Worm (Caenorhabditis elegans) whole organism, mixed stage, embryonic: Measurements from ENCODE around the gene F21C10.18.

Experiments used
- blmp-1 ChIP-seq: fragments of 150-350 bp; optimal IDR thresholded peaks from 2 replicates; lab custom pipeline; 2014; ENCODE audit warnings: missing biosample characterization, missing genetic modification characterization
- ceh-43 ChIP-seq: fragments of 200-800 bp; sonication (Bioruptor generic); optimal IDR thresholded peaks from 2 replicates; lab custom pipeline; 2018; ENCODE audit warnings: mild to moderate bottlenecking, missing genetic modification characterization, moderate library complexity, missing compliant biosample characterization
- cnd-1 ChIP-seq: fragments of 200-800 bp; sonication (Bioruptor generic); optimal IDR thresholded peaks from 2 replicates; lab custom pipeline; 2018; ENCODE audit warnings: mild to moderate bottlenecking, missing genetic modification characterization, missing compliant biosample characterization
- hlh-1 ChIP-seq: fragments of 150-350 bp; optimal IDR thresholded peaks from 2 replicates; lab custom pipeline; 2014; ENCODE audit warnings: missing biosample characterization, missing genetic modification reagents, missing genetic modification characterization
- lin-13 ChIP-seq: fragments of 150-350 bp; optimal IDR thresholded peaks from 2 replicates; lab custom pipeline; 2014; ENCODE audit warnings: missing biosample characterization, missing genetic modification characterization
- lsy-2 ChIP-seq: fragments of 150-350 bp; optimal IDR thresholded peaks from 2 replicates; lab custom pipeline; 2014; ENCODE audit warnings: missing biosample characterization, missing genetic modification characterization
- mab-5 ChIP-seq: fragments of 150-350 bp; optimal IDR thresholded peaks from 2 replicates; lab custom pipeline; 2014; ENCODE audit warnings: missing biosample characterization, missing genetic modification characterization
- nhr-12 ChIP-seq: fragments of 150-350 bp; optimal IDR thresholded peaks from 2 replicates; lab custom pipeline; 2014; ENCODE audit warnings: missing biosample characterization, missing genetic modification characterization
- sem-2 ChIP-seq: fragments of 200-800 bp; sonication (Bioruptor generic); optimal IDR thresholded peaks from 2 replicates; lab custom pipeline; 2018; ENCODE audit warnings: mild to moderate bottlenecking, missing genetic modification characterization, missing compliant biosample characterization
- sptf-1 ChIP-seq: sonication (generic microtip); optimal IDR thresholded peaks from 2 replicates; lab custom pipeline; 2017; ENCODE audit warnings: mild to moderate bottlenecking, missing genetic modification characterization, moderate library complexity, missing compliant biosample characterization
- tbx-8 ChIP-seq: fragments of 200-800 bp; sonication (Bioruptor generic); optimal IDR thresholded peaks from 2 replicates; lab custom pipeline; 2018; ENCODE audit warnings: mild to moderate bottlenecking, missing genetic modification characterization, moderate library complexity, missing compliant biosample characterization
- unc-39 ChIP-seq: fragments of 150-350 bp; optimal IDR thresholded peaks from 2 replicates; lab custom pipeline; 2014; ENCODE audit warnings: missing biosample characterization, missing genetic modification characterization
- unc-62 ChIP-seq: fragments of 150-350 bp; optimal IDR thresholded peaks from 2 replicates; lab custom pipeline; 2014; ENCODE audit warnings: missing biosample characterization, missing genetic modification reagents, missing genetic modification characterization

- TF ChIP-seq ceh-43 (GFP tag; lab: Kevin White, UChicago): no peak
- TF ChIP-seq blmp-1 (tag; lab: Kevin White, UChicago): no peak
- TF ChIP-seq sem-2: no peak
- no peak for TF ChIP-seq cnd-1 (tag; lab: Kevin White, UChicago)
- no peak for TF ChIP-seq unc-62
- TF ChIP-seq nhr-12 (tag; lab: Kevin White, UChicago): no peak
- TF ChIP-seq lin-13 (tag; lab: Kevin White, UChicago): no peak
- no peak for TF ChIP-seq sptf-1
- TF ChIP-seq unc-39 (tag; lab: Kevin White, UChicago): no peak
- no peak for TF ChIP-seq mab-5 (tag; lab: Kevin White, UChicago)
- no peak for TF ChIP-seq lsy-2 (tag; lab: Kevin White, UChicago)
- TF ChIP-seq tbx-8: no peak
- no peak for TF ChIP-seq hlh-1 (tag; lab: Kevin White, UChicago)
These were observed 38.7 kb downstream of the F21C10.18 start, which contains the start of gene spl-2 for ce11 chrV:9146849-9147557.
